Fruit fly (Drosophila melanogaster) whole organism, embryonic: ENCODE measurements around the gene CG31029.

Source experiments
- Adf1 ChIP-seq: fragments of 200-800 bp; sonication (Bioruptor generic); IDR thresholded peaks from 2 replicates; pipeline ENCODE4 v1.3.6; 2022; ENCODE audit warnings: missing biosample characterization, missing genetic modification characterization
- Aef1 ChIP-seq: fragments of 200-800 bp; sonication (Bioruptor generic); IDR thresholded peaks from 3 replicates; pipeline ENCODE4 v1.3.6; 2022; ENCODE audit warnings: missing biosample characterization, missing genetic modification characterization
- Atf-2 ChIP-seq: fragments of 200-800 bp; sonication (Bioruptor generic); optimal IDR thresholded peaks from 2 replicates; lab custom pipeline; 2016; ENCODE audit warnings: missing biosample characterization, missing genetic modification characterization
- BtbVII ChIP-seq: fragments of 200-800 bp; sonication (Bioruptor generic); optimal IDR thresholded peaks from 3 replicates; lab custom pipeline; 2017; ENCODE audit warnings: missing biosample characterization, mild to moderate bottlenecking, missing genetic modification characterization
- CG10209 ChIP-seq: fragments of 200-800 bp; sonication (Bioruptor generic); optimal IDR thresholded peaks from 3 replicates; lab custom pipeline; 2017; ENCODE audit warnings: missing biosample characterization, mild to moderate bottlenecking, missing genetic modification characterization, missing genetic modification reagents
- CG11085 ChIP-seq: fragments of 200-800 bp; sonication (Bioruptor generic); IDR thresholded peaks from 2 replicates; pipeline ENCODE4 v1.3.6; 2022; ENCODE audit warnings: missing biosample characterization, missing genetic modification characterization
- CG11093 ChIP-seq: fragments of 200-800 bp; sonication (Bioruptor generic); IDR thresholded peaks from 3 replicates; pipeline ENCODE4 v1.3.6; 2022; ENCODE audit warnings: missing biosample characterization, missing genetic modification characterization
- CG11560 ChIP-seq: fragments of 200-800 bp; sonication (Bioruptor generic); IDR thresholded peaks from 3 replicates; pipeline ENCODE4 v1.3.6; 2022; ENCODE audit warnings: missing biosample characterization, missing genetic modification characterization
- CG12236 ChIP-seq: fragments of 200-800 bp; sonication (Bioruptor generic); optimal IDR thresholded peaks from 2 replicates; lab custom pipeline; 2016; ENCODE audit warnings: missing biosample characterization, missing genetic modification characterization
- CG1233 ChIP-seq: fragments of 200-800 bp; sonication (Bioruptor generic); optimal IDR thresholded peaks from 4 replicates; lab custom pipeline; 2018; ENCODE audit warnings: missing biosample characterization, mild to moderate bottlenecking, missing genetic modification characterization
- CG13287 ChIP-seq: fragments of 200-800 bp; sonication (Bioruptor generic); IDR thresholded peaks from 2 replicates; pipeline ENCODE4 v1.3.6; 2022; ENCODE audit warnings: missing biosample characterization, missing genetic modification characterization; ENCODE audit not compliant: partially characterized antibody
- CG13624 ChIP-seq: fragments of 200-800 bp; sonication (Bioruptor generic); optimal IDR thresholded peaks from 2 replicates; lab custom pipeline; 2016; ENCODE audit warnings: missing biosample characterization, missing genetic modification characterization
- CG13775 ChIP-seq: fragments of 200-800 bp; sonication (Bioruptor generic); optimal IDR thresholded peaks from 3 replicates; lab custom pipeline; 2017; ENCODE audit warnings: missing biosample characterization, mild to moderate bottlenecking, missing genetic modification characterization
- CG14050 ChIP-seq: fragments of 200-800 bp; sonication (Bioruptor generic); IDR thresholded peaks from 3 replicates; pipeline ENCODE4 v1.3.6; 2022; ENCODE audit warnings: missing biosample characterization, missing genetic modification characterization
- CG1647 ChIP-seq: fragments of 200-800 bp; sonication (Bioruptor generic); optimal IDR thresholded peaks from 3 replicates; lab custom pipeline; 2016; ENCODE audit warnings: missing biosample characterization, missing genetic modification characterization
- CG16813 ChIP-seq: fragments of 200-800 bp; sonication (Bioruptor generic); IDR thresholded peaks from 3 replicates; pipeline ENCODE4 v1.3.6; 2022; ENCODE audit warnings: missing biosample characterization, missing genetic modification characterization; ENCODE audit not compliant: partially characterized antibody
- CG16815 ChIP-seq: fragments of 200-800 bp; sonication (Bioruptor generic); optimal IDR thresholded peaks from 3 replicates; lab custom pipeline; 2017; ENCODE audit warnings: missing biosample characterization, mild to moderate bottlenecking, missing genetic modification characterization
- CG17361 ChIP-seq: fragments of 200-800 bp; sonication (Bioruptor generic); IDR thresholded peaks from 3 replicates; pipeline ENCODE4 v1.3.6; 2022; ENCODE audit warnings: missing biosample characterization, missing genetic modification characterization
- CG2116 ChIP-seq: fragments of 200-800 bp; sonication (Bioruptor generic); optimal IDR thresholded peaks from 3 replicates; lab custom pipeline; 2018; ENCODE audit warnings: missing biosample characterization, mild to moderate bottlenecking, missing genetic modification characterization
- CG2678 ChIP-seq: fragments of 200-800 bp; sonication (Bioruptor generic); optimal IDR thresholded peaks from 3 replicates; lab custom pipeline; 2019; ENCODE audit warnings: missing biosample characterization, mild to moderate bottlenecking, missing genetic modification characterization, moderate library complexity
- CG32772 ChIP-seq: fragments of 200-800 bp; sonication (Bioruptor generic); IDR thresholded peaks from 2 replicates; pipeline ENCODE4 v1.3.6; 2022; ENCODE audit warnings: missing biosample characterization, missing genetic modification characterization
- CG33213 ChIP-seq: fragments of 200-800 bp; sonication (Bioruptor generic); optimal IDR thresholded peaks from 3 replicates; lab custom pipeline; 2016; ENCODE audit warnings: missing biosample characterization, missing genetic modification characterization
- CG34422 ChIP-seq: fragments of 200-800 bp; sonication (Bioruptor generic); IDR thresholded peaks from 3 replicates; pipeline ENCODE4 v1.3.6; 2022; ENCODE audit warnings: missing biosample characterization, missing genetic modification characterization
- CG4820 ChIP-seq: fragments of 200-800 bp; sonication (Bioruptor generic); optimal IDR thresholded peaks from 3 replicates; lab custom pipeline; 2016; ENCODE audit warnings: missing biosample characterization, missing genetic modification characterization
- CG9215 ChIP-seq: fragments of 200-800 bp; sonication (Bioruptor generic); IDR thresholded peaks from 2 replicates; pipeline ENCODE4 v1.3.6; 2022; ENCODE audit warnings: missing biosample characterization, missing genetic modification characterization
- CG9437 ChIP-seq: fragments of 200-800 bp; sonication (Bioruptor generic); optimal IDR thresholded peaks from 2 replicates; lab custom pipeline; 2018; ENCODE audit warnings: missing biosample characterization, mild to moderate bottlenecking, missing genetic modification characterization
- Ets65A ChIP-seq: fragments of 200-800 bp; sonication (Bioruptor generic); peaks from one replicate; lab custom pipeline; 2016; ENCODE audit warnings: missing biosample characterization, missing genetic modification characterization
- Ets97D ChIP-seq: fragments of 200-800 bp; sonication (Bioruptor generic); optimal IDR thresholded peaks from 3 replicates; lab custom pipeline; 2016; ENCODE audit warnings: missing biosample characterization, missing genetic modification characterization
- Gug ChIP-seq: fragments of 200-800 bp; sonication (Bioruptor generic); IDR thresholded peaks from 4 replicates; pipeline ENCODE4 v1.3.6; 2022; ENCODE audit warnings: missing biosample characterization, missing genetic modification characterization
- Hmr ChIP-seq: fragments of 200-800 bp; sonication (Bioruptor generic); optimal IDR thresholded peaks from 3 replicates; lab custom pipeline; 2017; ENCODE audit warnings: mild to moderate bottlenecking, missing biosample characterization, missing genetic modification reagents, missing genetic modification characterization
- Hsf ChIP-seq: fragments of 200-800 bp; sonication (Bioruptor generic); optimal IDR thresholded peaks from 3 replicates; lab custom pipeline; 2016; ENCODE audit warnings: missing biosample characterization, missing genetic modification characterization
- Jarid2 ChIP-seq: fragments of 200-800 bp; sonication (Bioruptor generic); optimal IDR thresholded peaks from 3 replicates; lab custom pipeline; 2017; ENCODE audit warnings: mild to moderate bottlenecking, missing biosample characterization, missing genetic modification reagents, missing genetic modification characterization
- NK7.1 ChIP-seq: fragments of 200-800 bp; sonication (Bioruptor generic); optimal IDR thresholded peaks from 3 replicates; lab custom pipeline; 2016; ENCODE audit warnings: missing biosample characterization, missing genetic modification characterization
- Optix ChIP-seq: fragments of 200-800 bp; sonication (Bioruptor generic); IDR thresholded peaks from 3 replicates; pipeline ENCODE4 v1.3.6; 2022; ENCODE audit warnings: missing biosample characterization, missing genetic modification characterization
- Rx ChIP-seq: fragments of 200-800 bp; sonication (Bioruptor generic); IDR thresholded peaks from 2 replicates; pipeline ENCODE4 v1.3.6; 2022; ENCODE audit warnings: missing biosample characterization, missing genetic modification characterization
- crc ChIP-seq: fragments of 200-800 bp; sonication (Bioruptor generic); optimal IDR thresholded peaks from 2 replicates; lab custom pipeline; 2016; ENCODE audit warnings: missing biosample characterization, missing genetic modification characterization
- ewg ChIP-seq: fragments of 200-800 bp; sonication (Bioruptor generic); optimal IDR thresholded peaks from 3 replicates; lab custom pipeline; 2017; ENCODE audit warnings: mild to moderate bottlenecking, missing biosample characterization, missing genetic modification reagents, missing genetic modification characterization
- fd3F ChIP-seq: fragments of 200-800 bp; sonication (Bioruptor generic); optimal IDR thresholded peaks from 2 replicates; lab custom pipeline; 2018; ENCODE audit warnings: missing biosample characterization, mild to moderate bottlenecking, missing genetic modification characterization, moderate library complexity
- fd96Cb ChIP-seq: fragments of 200-800 bp; sonication (Bioruptor generic); optimal IDR thresholded peaks from 2 replicates; lab custom pipeline; 2018; ENCODE audit warnings: missing biosample characterization, mild to moderate bottlenecking, missing genetic modification characterization, moderate library complexity
- lab ChIP-seq: fragments of 200-800 bp; sonication (Bioruptor generic); optimal IDR thresholded peaks from 3 replicates; lab custom pipeline; 2017; ENCODE audit warnings: missing biosample characterization, missing genetic modification characterization, mild to moderate bottlenecking, moderate library complexity, missing genetic modification reagents
- lola ChIP-seq, 3 experiments: fragments of >200 bp in 2 of 3; fragments of 200-800 bp in 1 of 3; sonication (Bioruptor generic) in 1 of 3; optimal IDR thresholded peaks; 2 replicates each; lab custom pipeline; 2017 to 2019; ENCODE audit warnings: missing biosample characterization in 3 of 3, missing genetic modification characterization in 3 of 3, mild to moderate bottlenecking in 1 of 3, moderate library complexity in 1 of 3
- lov ChIP-seq, 2 experiments: fragments of 200-800 bp in 1 of 2; fragments of >200 bp in 1 of 2; sonication (Bioruptor generic) in 1 of 2; IDR thresholded peaks in 1 of 2; optimal IDR thresholded peaks in 1 of 2; 2 replicates in 1 of 2; 3 replicates in 1 of 2; pipeline versions ENCODE4 v1.3.6 to Lab custom; 2017 to 2022; ENCODE audit warnings: missing biosample characterization in 1 of 2, missing genetic modification characterization in 1 of 2
- maf-S ChIP-seq: fragments of 200-800 bp; sonication (Bioruptor generic); optimal IDR thresholded peaks from 2 replicates; lab custom pipeline; 2016; ENCODE audit warnings: missing biosample characterization, missing genetic modification characterization
- org-1 ChIP-seq: fragments of 200-800 bp; sonication (Bioruptor generic); optimal IDR thresholded peaks from 2 replicates; lab custom pipeline; 2017; ENCODE audit warnings: missing biosample characterization, missing genetic modification characterization
- pho ChIP-seq: fragments of 200-800 bp; sonication (Bioruptor generic); optimal IDR thresholded peaks from 2 replicates; lab custom pipeline; 2016; ENCODE audit warnings: missing biosample characterization, missing genetic modification characterization
- pum ChIP-seq: fragments of 200-800 bp; sonication (Bioruptor generic); optimal IDR thresholded peaks from 2 replicates; lab custom pipeline; 2016; ENCODE audit warnings: missing biosample characterization, missing genetic modification characterization
- sd ChIP-seq: fragments of 200-800 bp; sonication (Bioruptor generic); optimal IDR thresholded peaks from 3 replicates; lab custom pipeline; 2018; ENCODE audit warnings: missing biosample characterization, mild to moderate bottlenecking, missing genetic modification characterization, moderate library complexity
- sqz ChIP-seq: fragments of 200-800 bp; sonication (Bioruptor generic); optimal IDR thresholded peaks from 3 replicates; lab custom pipeline; 2018; ENCODE audit warnings: missing biosample characterization, mild to moderate bottlenecking, missing genetic modification characterization
- stwl ChIP-seq: fragments of 200-800 bp; sonication (Bioruptor generic); optimal IDR thresholded peaks from 3 replicates; lab custom pipeline; 2018; ENCODE audit warnings: missing biosample characterization, mild to moderate bottlenecking, missing genetic modification characterization, moderate library complexity
- wek ChIP-seq: fragments of 200-800 bp; sonication (Bioruptor generic); optimal IDR thresholded peaks from 3 replicates; lab custom pipeline; 2018; ENCODE audit warnings: missing biosample characterization, mild to moderate bottlenecking, missing genetic modification characterization, moderate library complexity

CG31029 gene

DNA sequence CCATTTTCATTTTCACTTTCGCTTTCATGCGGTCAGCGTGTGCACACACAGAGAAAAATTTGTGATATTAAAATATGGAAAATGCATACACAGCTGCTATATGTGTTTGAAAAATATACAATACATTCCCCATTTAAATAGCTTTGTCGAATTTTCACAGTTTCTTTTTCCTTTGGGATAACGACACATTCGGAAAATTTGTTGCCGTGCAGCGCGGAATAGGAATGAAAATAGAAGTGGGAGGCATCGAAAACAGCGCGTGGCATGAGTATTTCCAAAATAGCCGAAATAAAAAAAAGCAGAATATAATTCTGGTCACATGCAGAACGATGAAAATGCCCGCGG is 39.5 kb downstream of the CG31029 start (continued):
- TF ChIP-seq CG1233 (GFP tag; lab: Kevin White, UChicago) (peak; percentile 71), Rx (GFP tag; lab: Robert Waterston, UW) (peak; percentile 74), CG16813 (GFP tag; lab: Robert Waterston, UW) (no peak), Aef1 (peak; percentile 75), org-1 (GFP tag; lab: Kevin White, UChicago) (peak; percentile 78), lov (optimal IDR thresholded peaks at IDR 0.05; lab: Kevin White, UChicago) (no peak), lov (GFP tag; IDR thresholded peaks at IDR 0.05; lab: Robert Waterston, UW) (peak; percentile 82), pum (GFP tag; lab: Kevin White, UChicago) (peak; percentile 82), CG16815 (peak; percentile 59), CG1647 (GFP tag; lab: Kevin White, UChicago) (peak; percentile 85), Ets65A (GFP tag; lab: Kevin White, UChicago) (peak; percentile 97), CG13287 (GFP tag; lab: Robert Waterston, UW) (no peak), fd96Cb (peak; percentile 85), CG11560 (tag; lab: Robert Waterston, UW) (peak; percentile 73; the same call in 2 of the 3 replicates), fd3F (GFP tag; lab: Kevin White, UChicago) (peak; percentile 83), Jarid2 (peak; percentile 42), ewg (GFP tag; lab: Kevin White, UChicago) (peak; percentile 69), Optix (GFP tag; lab: Robert Waterston, UW) (peak; percentile 83; the same call in 2 of the 3 replicates), CG4820 (GFP tag; lab: Kevin White, UChicago) (peak; percentile 71), CG32772 (GFP tag; lab: Robert Waterston, UW) (peak; percentile 91), CG14050 (peak; percentile 83), CG17361 (GFP tag; lab: Robert Waterston, UW) (peak; percentile 82), pho (GFP tag; lab: Kevin White, UChicago) (peak; percentile 86), Adf1 (GFP tag; lab: Robert Waterston, UW) (peak; percentile 67), CG11093 (GFP tag; lab: Robert Waterston, UW) (peak; percentile 77), maf-S (GFP tag; lab: Kevin White, UChicago) (peak; percentile 88), CG33213 (GFP tag; lab: Kevin White, UChicago) (peak; percentile 81), wek (GFP tag; lab: Kevin White, UChicago) (peak; percentile 52), CG13624 (GFP tag; lab: Kevin White, UChicago) (peak; percentile 89), CG9215 (GFP tag; lab: Robert Waterston, UW) (peak; percentile 85), lola (GFP tag; optimal IDR thresholded peaks at IDR 0.05; lab: Kevin White, UChicago) (peak in 1 of 3 experiments; percentile 59), CG10209 (GFP tag; lab: Kevin White, UChicago) (peak; percentile 80), crc (GFP tag; lab: Kevin White, UChicago) (peak; percentile 80), sd (peak; percentile 87), CG13775 (GFP tag; lab: Kevin White, UChicago) (peak; percentile 65), CG2678 (tag; lab: Kevin White, UChicago) (peak; percentile 90), CG12236 (peak; percentile 73), lab (peak; percentile 92), Hsf (GFP tag; lab: Kevin White, UChicago) (peak; percentile 88), CG11085 (GFP tag; lab: Robert Waterston, UW) (peak; percentile 83), CG34422 (GFP tag; lab: Robert Waterston, UW) (peak; percentile 90), CG2116 (GFP tag; lab: Kevin White, UChicago) (peak; percentile 37), stwl (no peak), CG9437 (GFP tag; lab: Kevin White, UChicago) (peak; percentile 61), sqz (GFP tag; lab: Kevin White, UChicago) (peak; percentile 17), BtbVII (GFP tag; lab: Kevin White, UChicago) (peak; percentile 74), Ets97D (GFP tag; lab: Kevin White, UChicago) (peak; percentile 57), NK7.1 (GFP tag; lab: Kevin White, UChicago) (peak; percentile 71), Gug (GFP tag; lab: Robert Waterston, UW) (peak; percentile 78), Hmr (GFP tag; lab: Kevin White, UChicago) (peak; percentile 89), Atf-2 (GFP tag; lab: Kevin White, UChicago) (peak; percentile 86)
